Fruit fly (Drosophila melanogaster): ENCODE data around the gene CG13029.

Gene CG13029

DNA sequence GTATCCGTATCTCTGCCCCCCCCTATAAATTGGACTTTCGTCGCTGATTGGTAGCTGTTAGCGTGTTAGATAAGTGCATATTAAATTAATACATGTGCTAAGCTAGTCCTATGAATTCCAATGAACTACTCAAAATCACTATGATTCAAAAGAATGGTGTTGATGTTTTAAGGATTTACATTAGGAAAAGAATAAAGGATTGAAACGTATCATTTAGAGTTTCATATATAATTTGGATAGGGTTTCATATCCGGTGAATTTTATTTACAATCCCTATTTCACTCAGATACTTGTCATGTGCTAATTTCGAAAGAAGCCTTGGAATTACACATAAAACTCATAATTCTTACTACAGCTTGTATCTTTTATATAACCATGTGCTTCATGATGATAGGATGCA lies at the start of gene CG13029:
Gene CG13029 (plus strand): TSS at position 301 of the 400 bp plus-strand sequence.
- TF ChIP-seq CG11617 (GFP tag; optimal IDR thresholded peaks at IDR 0.05) = no peak
- no peak for TF ChIP-seq Crg-1 (GFP tag; optimal IDR thresholded peaks at IDR 0.05)
- no peak for TF ChIP-seq toe (GFP tag; optimal IDR thresholded peaks at IDR 0.05)

DNA sequence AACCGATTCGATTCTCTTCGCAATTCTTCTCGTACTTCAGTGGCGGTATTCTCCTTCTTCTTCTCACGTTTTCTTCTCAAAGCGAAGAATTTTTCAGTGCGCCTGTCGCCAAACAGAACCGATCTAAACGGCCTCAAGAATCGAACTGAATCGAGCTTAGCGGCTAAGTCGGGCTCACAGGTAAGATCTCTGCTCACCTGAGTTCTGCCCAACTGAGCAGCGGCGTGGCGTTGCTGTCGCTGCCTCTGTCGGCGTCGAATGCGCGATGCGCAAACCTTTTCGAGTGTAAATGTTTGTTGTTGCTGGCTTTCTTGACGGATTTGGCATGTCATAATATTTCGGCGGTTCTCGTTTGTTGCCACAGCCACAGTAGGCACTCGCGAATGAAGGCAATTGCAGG lies 48.5 kb upstream of the CG13029 start:
- TF ChIP-seq CG5204 (GFP tag; optimal IDR thresholded peaks at IDR 0.05) (no peak), CG12768 (GFP tag; optimal IDR thresholded peaks at IDR 0.05) (no peak), kay (GFP tag; ENCODE audit: borderline replicate concordance) (no peak), cic (GFP tag; optimal IDR thresholded peaks at IDR 0.05) (no peak), CG7101 (tag; optimal IDR thresholded peaks at IDR 0.05) (no peak), pad (GFP tag; optimal IDR thresholded peaks at IDR 0.05) (no peak), Clk (GFP tag; optimal IDR thresholded peaks at IDR 0.05) (no peak), cnc (optimal IDR thresholded peaks at IDR 0.05) (no peak), CG14711 (tag; optimal IDR thresholded peaks at IDR 0.05) (no peak)

DNA sequence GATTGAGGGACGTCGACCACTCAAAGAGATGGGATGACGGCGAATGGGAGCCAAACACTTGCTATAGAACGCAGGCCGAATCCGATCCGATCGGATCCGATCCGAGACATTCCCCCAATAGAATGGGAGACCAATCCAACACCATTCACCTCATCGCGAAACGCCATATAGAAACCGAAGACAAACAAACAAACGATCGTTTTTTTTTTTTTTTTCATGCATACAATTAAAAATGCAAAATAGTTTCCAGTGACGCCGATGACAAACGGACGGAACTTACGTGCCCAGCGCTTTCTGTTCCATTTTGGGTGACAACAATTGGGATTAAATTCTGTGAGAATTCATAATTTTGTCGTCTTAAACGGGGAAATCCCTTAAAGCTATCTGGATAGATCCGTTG lies 46.4 kb upstream of the CG13029 start:
- TF ChIP-seq Crg-1 (GFP tag; optimal IDR thresholded peaks at IDR 0.05) (no peak), cnc (optimal IDR thresholded peaks at IDR 0.05) (no peak), CG5204 (GFP tag; optimal IDR thresholded peaks at IDR 0.05) (no peak), CG11617 (GFP tag; optimal IDR thresholded peaks at IDR 0.05) (no peak), cic (GFP tag; optimal IDR thresholded peaks at IDR 0.05) (no peak), CG33017 (tag; optimal IDR thresholded peaks at IDR 0.05) (no peak), Hr96 (GFP tag; optimal IDR thresholded peaks at IDR 0.05) (no peak), CG14711 (tag; optimal IDR thresholded peaks at IDR 0.05) (no peak)

DNA sequence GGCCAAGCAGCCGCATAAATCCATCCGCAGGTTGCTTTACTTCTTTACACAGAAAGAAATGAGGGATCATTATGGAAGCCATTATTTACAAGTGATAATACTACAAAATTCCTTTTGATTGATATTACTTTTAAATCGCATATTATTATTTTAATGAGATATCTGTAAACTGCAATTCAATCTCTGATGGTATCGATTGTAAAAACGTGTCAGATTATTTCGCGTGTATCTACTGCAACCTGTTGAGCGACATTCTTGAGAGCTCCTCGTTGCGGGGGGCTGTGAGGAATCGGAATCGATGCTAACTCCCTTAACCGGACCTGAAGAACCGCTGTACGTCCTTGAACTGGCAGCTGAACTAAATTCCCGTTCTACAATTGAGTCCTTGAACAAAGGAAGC lies 42.4 kb upstream of the CG13029 start:
- TF ChIP-seq CG1620 (GFP tag; optimal IDR thresholded peaks at IDR 0.05) (no peak), Hr96 (GFP tag; optimal IDR thresholded peaks at IDR 0.05) (no peak), pad (GFP tag; optimal IDR thresholded peaks at IDR 0.05) (no peak), CG12768 (GFP tag; optimal IDR thresholded peaks at IDR 0.05) (no peak), bab1 (GFP tag; optimal IDR thresholded peaks at IDR 0.05) (no peak), tj (GFP tag; optimal IDR thresholded peaks at IDR 0.05) (no peak), Crg-1 (GFP tag; optimal IDR thresholded peaks at IDR 0.05) (no peak), kay (GFP tag; ENCODE audit: borderline replicate concordance) (no peak), cnc (optimal IDR thresholded peaks at IDR 0.05) (no peak), CG14711 (tag; optimal IDR thresholded peaks at IDR 0.05) (no peak), CG7045 (GFP tag; optimal IDR thresholded peaks at IDR 0.05) (no peak), toe (GFP tag; optimal IDR thresholded peaks at IDR 0.05) (no peak), Clk (GFP tag; optimal IDR thresholded peaks at IDR 0.05) (no peak), ovo (GFP tag; optimal IDR thresholded peaks at IDR 0.05) (no peak), CG11617 (GFP tag; optimal IDR thresholded peaks at IDR 0.05) (no peak), CG33017 (tag; optimal IDR thresholded peaks at IDR 0.05) (no peak), cic (GFP tag; optimal IDR thresholded peaks at IDR 0.05) (no peak)

DNA sequence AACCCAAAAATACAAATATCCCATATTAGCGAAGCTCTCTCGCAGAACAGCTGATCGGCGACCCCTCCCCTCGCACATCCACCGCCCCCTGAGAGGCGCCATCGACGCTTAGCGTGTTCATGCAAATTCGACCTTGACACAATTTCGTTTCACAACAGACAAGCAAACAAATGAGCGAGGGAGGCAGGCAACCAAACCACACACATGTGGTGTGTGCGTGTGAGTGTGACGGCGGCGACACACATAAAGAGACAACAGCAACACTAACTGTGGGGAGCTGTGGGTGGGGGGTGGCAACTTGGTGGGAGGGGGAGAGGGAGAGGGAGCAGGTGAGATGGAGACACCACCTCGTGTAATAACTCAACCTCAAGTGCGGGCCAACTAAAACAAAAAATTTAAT lies 35.7 kb upstream of the CG13029 start:
- no peak for TF ChIP-seq CG7101 (tag; optimal IDR thresholded peaks at IDR 0.05)
- TF ChIP-seq tj (GFP tag; optimal IDR thresholded peaks at IDR 0.05) = no peak
- TF ChIP-seq Hr96 (GFP tag; optimal IDR thresholded peaks at IDR 0.05) = no peak
- no peak for TF ChIP-seq pad (GFP tag; optimal IDR thresholded peaks at IDR 0.05)

DNA sequence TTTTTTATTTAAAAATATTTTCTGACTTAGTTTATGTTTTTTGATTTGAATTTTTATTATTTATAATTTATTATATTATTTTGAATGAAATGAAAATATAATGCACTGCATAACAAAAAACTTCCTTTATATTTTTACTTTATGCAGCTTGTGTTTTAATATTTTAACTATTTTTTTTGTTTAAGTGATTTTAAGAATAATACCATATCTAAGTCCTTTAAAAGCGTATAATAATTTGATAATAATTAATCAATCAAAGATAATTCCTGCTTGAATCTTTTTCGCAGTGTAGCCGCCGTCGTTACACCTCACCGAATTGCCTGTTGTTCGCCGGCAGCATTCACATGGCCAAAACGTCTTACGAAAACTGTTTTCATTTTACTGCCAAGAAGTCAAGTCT lies 35.2 kb upstream of the CG13029 start:
- TF ChIP-seq ovo (GFP tag; optimal IDR thresholded peaks at IDR 0.05) = no peak
- no peak for TF ChIP-seq pad (GFP tag; optimal IDR thresholded peaks at IDR 0.05)
- no peak for TF ChIP-seq cnc (optimal IDR thresholded peaks at IDR 0.05)
- TF ChIP-seq CG5204 (GFP tag; optimal IDR thresholded peaks at IDR 0.05) = no peak
- TF ChIP-seq CG33017 (tag; optimal IDR thresholded peaks at IDR 0.05) = no peak
- TF ChIP-seq tj (GFP tag; optimal IDR thresholded peaks at IDR 0.05) = no peak
- no peak for TF ChIP-seq bab1 (GFP tag; optimal IDR thresholded peaks at IDR 0.05)
- no peak for TF ChIP-seq Clk (GFP tag; optimal IDR thresholded peaks at IDR 0.05)
- TF ChIP-seq CG7045 (GFP tag; optimal IDR thresholded peaks at IDR 0.05) = no peak
- no peak for TF ChIP-seq CG1620 (GFP tag; optimal IDR thresholded peaks at IDR 0.05)
- TF ChIP-seq cic (GFP tag; optimal IDR thresholded peaks at IDR 0.05) = no peak
- TF ChIP-seq CG7101 (tag; optimal IDR thresholded peaks at IDR 0.05) = no peak
- no peak for TF ChIP-seq toe (GFP tag; optimal IDR thresholded peaks at IDR 0.05)
- TF ChIP-seq Mnt (GFP tag; optimal IDR thresholded peaks at IDR 0.05) = no peak
- TF ChIP-seq CG11617 (GFP tag; optimal IDR thresholded peaks at IDR 0.05) = no peak

DNA sequence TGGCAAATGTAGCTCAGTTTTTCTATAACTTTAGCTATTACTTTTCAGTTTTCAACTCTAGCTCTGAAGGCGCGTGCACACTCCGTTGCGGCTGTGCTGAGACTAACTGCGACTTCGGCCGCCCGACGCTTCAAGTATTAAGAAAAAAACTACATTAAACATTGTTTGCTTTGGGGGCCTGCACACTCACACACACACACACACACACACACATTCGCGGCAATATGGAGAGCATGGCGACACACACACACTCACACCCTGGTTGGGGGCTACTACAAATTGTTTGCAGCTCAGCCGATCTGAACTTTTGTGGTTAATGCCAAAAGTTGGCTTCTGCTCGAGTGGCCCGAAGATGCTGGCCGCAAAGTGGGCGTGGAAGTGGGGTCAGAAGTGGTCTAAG lies 31.5 kb upstream of the CG13029 start, which contains the start of gene CG13024:
Gene CG13024 (minus strand): TSS at position 108 of the 400 bp plus-strand sequence.
- TF ChIP-seq Crg-1 (GFP tag; optimal IDR thresholded peaks at IDR 0.05) = no peak
- TF ChIP-seq CG33017 (tag; optimal IDR thresholded peaks at IDR 0.05) = no peak

DNA sequence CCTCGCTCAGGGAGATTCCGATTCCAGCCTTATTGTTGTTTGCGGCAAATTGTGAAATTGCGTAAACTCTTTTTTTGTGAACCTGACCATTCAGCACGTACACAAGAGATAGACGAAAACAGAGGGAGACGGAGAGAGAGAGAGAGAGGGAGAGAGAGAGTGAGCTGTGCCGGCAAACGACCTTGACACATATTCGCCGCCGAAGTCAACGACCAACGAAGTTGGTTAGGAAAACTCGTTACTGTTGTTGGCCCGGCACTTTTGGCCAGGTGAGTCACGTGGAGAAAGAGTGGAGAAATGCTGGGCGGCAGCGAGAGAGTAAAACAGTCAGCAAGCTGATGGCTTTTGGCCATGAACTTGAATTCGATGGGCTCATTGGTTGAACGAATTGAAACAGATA lies 30.4 kb upstream of the CG13029 start:
- no peak for TF ChIP-seq Hr96 (GFP tag; optimal IDR thresholded peaks at IDR 0.05)
- no peak for TF ChIP-seq CG12768 (GFP tag; optimal IDR thresholded peaks at IDR 0.05)
- no peak for TF ChIP-seq CG7045 (GFP tag; optimal IDR thresholded peaks at IDR 0.05)
- TF ChIP-seq toe (GFP tag; optimal IDR thresholded peaks at IDR 0.05) = no peak
- no peak for TF ChIP-seq cnc (optimal IDR thresholded peaks at IDR 0.05)
- TF ChIP-seq CG7101 (tag; optimal IDR thresholded peaks at IDR 0.05) = no peak
